Worm (Caenorhabditis elegans) whole organism, early embryonic: ENCODE data around the gene C52G5.2.

Source experiments
- F13C5.2 ChIP-seq: sonication (generic microtip); optimal IDR thresholded peaks from 2 replicates; lab custom pipeline; 2017; ENCODE audit warnings: mild to moderate bottlenecking, missing genetic modification characterization, inconsistent platforms, missing compliant biosample characterization
- ama-1 ChIP-seq: fragments of 150-350 bp; optimal IDR thresholded peaks from 2 replicates; lab custom pipeline; 2014
- flt-1 ChIP-seq: fragments of 200-800 bp; sonication (Bioruptor generic); IDR thresholded peaks from 2 replicates; pipeline ENCODE4 v1.3.6; 2022; ENCODE audit warnings: missing genetic modification characterization, missing compliant biosample characterization
- tbx-11 ChIP-seq: fragments of 200-800 bp; sonication (Bioruptor generic); IDR thresholded peaks from 2 replicates; pipeline ENCODE4 v1.3.6; 2022; ENCODE audit warnings: missing genetic modification characterization, missing compliant biosample characterization

DNA sequence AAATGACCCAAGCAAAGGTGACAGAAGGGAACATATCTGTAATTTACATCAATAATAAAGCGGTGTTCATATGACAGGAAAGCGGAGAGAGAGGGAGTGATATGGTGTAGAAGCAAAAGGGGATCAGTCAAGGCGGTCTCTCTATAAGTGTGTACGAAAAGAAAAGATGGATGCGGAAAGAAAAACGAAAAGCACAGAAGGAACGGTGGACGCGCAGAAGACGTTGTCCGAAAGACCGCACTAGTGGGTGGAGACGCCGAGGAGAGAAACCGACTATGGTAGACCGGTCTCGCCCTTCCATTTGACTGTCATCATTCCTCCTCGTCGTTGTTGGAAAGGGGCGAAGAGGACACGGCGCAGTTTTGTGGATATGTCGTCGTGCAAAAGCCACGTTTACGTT lies at the start of gene C52G5.2:
- TF ChIP-seq ama-1: no peak
- TF ChIP-seq F13C5.2 (tag; lab: Kevin White, UChicago): no peak
- no peak for TF ChIP-seq flt-1 (GFP tag; lab: Robert Waterston, UW)
- TF ChIP-seq tbx-11 (GFP tag; lab: Robert Waterston, UW): no peak
